Fruit fly (Drosophila melanogaster) whole organism, adult: ENCODE data around the gene CG7742.

Experiments
- CG11617 ChIP-seq: fragments of 200-800 bp; sonication (Bioruptor generic); optimal IDR thresholded peaks from 2 replicates; lab custom pipeline; 2017; ENCODE audit warnings: mild to moderate bottlenecking, missing biosample characterization, missing genetic modification reagents, missing genetic modification characterization
- CG12768 ChIP-seq: fragments of 200-800 bp; sonication (Bioruptor generic); optimal IDR thresholded peaks from 2 replicates; lab custom pipeline; 2017; ENCODE audit warnings: missing biosample characterization, missing genetic modification characterization, mild to moderate bottlenecking, moderate library complexity, missing genetic modification reagents
- CG14711 ChIP-seq: fragments of 200-800 bp; sonication (Bioruptor generic); optimal IDR thresholded peaks from 2 replicates; lab custom pipeline; 2018; ENCODE audit warnings: missing biosample characterization, mild to moderate bottlenecking, missing genetic modification characterization, moderate library complexity
- CG1620 ChIP-seq: fragments of 200-800 bp; sonication (Bioruptor generic); optimal IDR thresholded peaks from 2 replicates; lab custom pipeline; 2016; ENCODE audit warnings: missing biosample characterization, missing genetic modification characterization
- CG33017 ChIP-seq: fragments of 200-800 bp; sonication (Bioruptor generic); optimal IDR thresholded peaks from 2 replicates; lab custom pipeline; 2018; ENCODE audit warnings: missing biosample characterization, mild to moderate bottlenecking, missing genetic modification characterization, moderate library complexity
- CG5204 ChIP-seq: fragments of 200-800 bp; sonication (Bioruptor generic); optimal IDR thresholded peaks from 2 replicates; lab custom pipeline; 2016; ENCODE audit warnings: missing biosample characterization, missing genetic modification characterization
- CG7045 ChIP-seq: fragments of 200-800 bp; sonication (Bioruptor generic); optimal IDR thresholded peaks from 2 replicates; lab custom pipeline; 2017; ENCODE audit warnings: missing biosample characterization, mild to moderate bottlenecking, missing genetic modification characterization
- CG7101 ChIP-seq: fragments of 200-800 bp; sonication (Bioruptor generic); optimal IDR thresholded peaks from 2 replicates; lab custom pipeline; 2018; ENCODE audit warnings: missing biosample characterization, mild to moderate bottlenecking, missing genetic modification characterization, moderate library complexity
- Clk ChIP-seq: fragments of 200-800 bp; sonication (Bioruptor generic); optimal IDR thresholded peaks from 2 replicates; lab custom pipeline; 2017; ENCODE audit warnings: missing biosample characterization, missing genetic modification characterization
- Crg-1 ChIP-seq: fragments of 200-800 bp; sonication (Bioruptor generic); optimal IDR thresholded peaks from 2 replicates; lab custom pipeline; 2016; ENCODE audit warnings: missing biosample characterization, missing genetic modification characterization
- Hr96 ChIP-seq: fragments of 200-800 bp; sonication (Bioruptor generic); optimal IDR thresholded peaks from 2 replicates; lab custom pipeline; 2016; ENCODE audit warnings: missing biosample characterization, missing genetic modification characterization
- Mnt ChIP-seq: fragments of 200-800 bp; sonication (Bioruptor generic); optimal IDR thresholded peaks from 2 replicates; lab custom pipeline; 2016; ENCODE audit warnings: missing biosample characterization, mild to moderate bottlenecking, missing genetic modification characterization
- bab1 ChIP-seq: fragments of 200-800 bp; sonication (Bioruptor generic); optimal IDR thresholded peaks from 3 replicates; lab custom pipeline; 2019; ENCODE audit warnings: missing biosample characterization, mild to moderate bottlenecking, missing genetic modification characterization, moderate library complexity
- cic ChIP-seq: fragments of 200-800 bp; sonication (Bioruptor generic); optimal IDR thresholded peaks from 2 replicates; lab custom pipeline; 2017; ENCODE audit warnings: missing biosample characterization, mild to moderate bottlenecking, missing genetic modification characterization, moderate library complexity
- cnc ChIP-seq, 2 experiments: fragments of >200 bp; optimal IDR thresholded peaks; 2 replicates each; lab custom pipeline; 2017
- kay ChIP-seq: fragments of 200-800 bp; sonication (Bioruptor generic); peaks from one replicate; lab custom pipeline; 2016; ENCODE audit warnings: missing biosample characterization, missing genetic modification characterization, borderline replicate concordance
- ovo ChIP-seq: fragments of 200-800 bp; sonication (Bioruptor generic); optimal IDR thresholded peaks from 2 replicates; lab custom pipeline; 2016; ENCODE audit warnings: missing biosample characterization, missing genetic modification characterization
- pad ChIP-seq: fragments of 200-800 bp; sonication (Bioruptor generic); optimal IDR thresholded peaks from 3 replicates; lab custom pipeline; 2017; ENCODE audit warnings: missing biosample characterization, missing genetic modification characterization, mild to moderate bottlenecking, moderate library complexity, missing genetic modification reagents
- tj ChIP-seq: fragments of 200-800 bp; sonication (Bioruptor generic); optimal IDR thresholded peaks from 3 replicates; lab custom pipeline; 2017; ENCODE audit warnings: missing biosample characterization, mild to moderate bottlenecking, missing genetic modification characterization, moderate library complexity
- toe ChIP-seq: fragments of 200-800 bp; sonication (Bioruptor generic); optimal IDR thresholded peaks from 2 replicates; lab custom pipeline; 2016; ENCODE audit warnings: missing biosample characterization, missing genetic modification characterization

The CG7742 gene

dm6 chr2L:5249766-5250165 is 34.9 kb upstream of the CG7742 start:
- TF ChIP-seq CG7101 (tag; lab: Kevin White, UChicago): no peak
- TF ChIP-seq CG14711 (tag; lab: Kevin White, UChicago): no peak
- no peak for TF ChIP-seq CG12768 (GFP tag; lab: Kevin White, UChicago)
- TF ChIP-seq cic (GFP tag; lab: Kevin White, UChicago): no peak
- TF ChIP-seq Clk (GFP tag; lab: Kevin White, UChicago): no peak
- no peak for TF ChIP-seq kay (GFP tag; lab: Kevin White, UChicago)
- TF ChIP-seq bab1 (GFP tag; lab: Kevin White, UChicago): no peak
- no peak for TF ChIP-seq cnc (optimal IDR thresholded peaks at IDR 0.05; lab: Kevin White, UChicago)
- TF ChIP-seq pad: no peak
- TF ChIP-seq Hr96: no peak
- no peak for TF ChIP-seq toe (GFP tag; lab: Kevin White, UChicago)
- no peak for TF ChIP-seq CG5204 (GFP tag; lab: Kevin White, UChicago)

dm6 chr2L:5248582-5248981 is 33.7 kb upstream of the CG7742 start:
- no peak for TF ChIP-seq CG14711 (tag; lab: Kevin White, UChicago)
- TF ChIP-seq kay (GFP tag; lab: Kevin White, UChicago): peak; percentile 73

- TF ChIP-seq pad: no peak
- no peak for TF ChIP-seq CG7045 (GFP tag; lab: Kevin White, UChicago)
- no peak for TF ChIP-seq CG14711 (tag; lab: Kevin White, UChicago)
- TF ChIP-seq CG33017 (tag; lab: Kevin White, UChicago): no peak
- no peak for TF ChIP-seq CG7101 (tag; lab: Kevin White, UChicago)
- TF ChIP-seq Clk (GFP tag; lab: Kevin White, UChicago): no peak
- TF ChIP-seq toe (GFP tag; lab: Kevin White, UChicago): no peak
- TF ChIP-seq CG12768 (GFP tag; lab: Kevin White, UChicago): no peak
- no peak for TF ChIP-seq bab1 (GFP tag; lab: Kevin White, UChicago)
- TF ChIP-seq Crg-1 (GFP tag; lab: Kevin White, UChicago): no peak
Measured at dm6 chr2L:5247812-5248211, 32.9 kb upstream of the CG7742 start.

- TF ChIP-seq Mnt (GFP tag; lab: Kevin White, UChicago): no peak
- TF ChIP-seq CG5204 (GFP tag; lab: Kevin White, UChicago): no peak
- no peak for TF ChIP-seq Clk (GFP tag; lab: Kevin White, UChicago)
- no peak for TF ChIP-seq CG14711 (tag; lab: Kevin White, UChicago)
- TF ChIP-seq CG12768 (GFP tag; lab: Kevin White, UChicago): no peak
- no peak for TF ChIP-seq Hr96
- no peak for TF ChIP-seq cnc (optimal IDR thresholded peaks at IDR 0.05; lab: Kevin White, UChicago)
- no peak for TF ChIP-seq tj (GFP tag; lab: Kevin White, UChicago)
Measured at dm6 chr2L:5247384-5247783, 32.5 kb upstream of the CG7742 start.

- TF ChIP-seq Mnt (GFP tag; lab: Kevin White, UChicago) (peak; percentile 39), pad (no peak), cnc (optimal IDR thresholded peaks at IDR 0.05; lab: Kevin White, UChicago) (no peak), kay (GFP tag; lab: Kevin White, UChicago) (no peak), cic (GFP tag; lab: Kevin White, UChicago) (peak; percentile 65), ovo (GFP tag; lab: Kevin White, UChicago) (no peak), CG7045 (GFP tag; lab: Kevin White, UChicago) (peak; percentile 35), CG5204 (GFP tag; lab: Kevin White, UChicago) (peak; percentile 23), CG7101 (tag; lab: Kevin White, UChicago) (peak; percentile 52), CG1620 (GFP tag; lab: Kevin White, UChicago) (no peak), Hr96 (peak; percentile 43), CG14711 (tag; lab: Kevin White, UChicago) (peak; percentile 13), toe (GFP tag; lab: Kevin White, UChicago) (peak; percentile 43), Crg-1 (GFP tag; lab: Kevin White, UChicago) (peak; percentile 41), CG11617 (GFP tag; lab: Kevin White, UChicago) (peak; percentile 53), tj (GFP tag; lab: Kevin White, UChicago) (no peak), bab1 (GFP tag; lab: Kevin White, UChicago) (no peak), Clk (GFP tag; lab: Kevin White, UChicago) (peak; percentile 36), CG12768 (GFP tag; lab: Kevin White, UChicago) (peak; percentile 60), CG33017 (tag; lab: Kevin White, UChicago) (peak; percentile 61)
Measured at dm6 chr2L:5245363-5245892, 30.5 kb upstream of the CG7742 start.

- TF ChIP-seq CG11617 (GFP tag; lab: Kevin White, UChicago) (peak; percentile 69), CG7045 (GFP tag; lab: Kevin White, UChicago) (peak; percentile 23), Clk (GFP tag; lab: Kevin White, UChicago) (peak; percentile 16), Hr96 (peak; percentile 27), CG7101 (tag; lab: Kevin White, UChicago) (peak; percentile 70), Crg-1 (GFP tag; lab: Kevin White, UChicago) (peak; percentile 13), CG33017 (tag; lab: Kevin White, UChicago) (peak; percentile 57), tj (GFP tag; lab: Kevin White, UChicago) (peak; percentile 15), toe (GFP tag; lab: Kevin White, UChicago) (peak; percentile 4), ovo (GFP tag; lab: Kevin White, UChicago) (peak; percentile 25), cnc (optimal IDR thresholded peaks at IDR 0.05; lab: Kevin White, UChicago) (no peak), CG5204 (GFP tag; lab: Kevin White, UChicago) (peak; percentile 55), Mnt (GFP tag; lab: Kevin White, UChicago) (no peak), kay (GFP tag; lab: Kevin White, UChicago) (peak; percentile 53), bab1 (GFP tag; lab: Kevin White, UChicago) (no peak), pad (peak; percentile 10), cic (GFP tag; lab: Kevin White, UChicago) (peak; percentile 67), CG12768 (GFP tag; lab: Kevin White, UChicago) (peak; percentile 30), CG14711 (tag; lab: Kevin White, UChicago) (peak; percentile 52), CG1620 (GFP tag; lab: Kevin White, UChicago) (no peak)
Measured at dm6 chr2L:5242194-5242914, 27.5 kb upstream of the CG7742 start.
